Fruit fly (Drosophila melanogaster) whole organism, embryonic: ENCODE data around the gene CG32564.

Experiments
- Atf-2 ChIP-seq: fragments of 200-800 bp; sonication (Bioruptor generic); optimal IDR thresholded peaks from 2 replicates; lab custom pipeline; 2016; ENCODE audit warnings: missing biosample characterization, missing genetic modification characterization
- Bgb ChIP-seq: fragments of 200-800 bp; sonication (Bioruptor generic); IDR thresholded peaks from 2 replicates; pipeline ENCODE4 v1.3.6; 2022; ENCODE audit warnings: missing biosample characterization, missing genetic modification characterization; ENCODE audit not compliant: partially characterized antibody
- CG10209 ChIP-seq: fragments of 200-800 bp; sonication (Bioruptor generic); optimal IDR thresholded peaks from 3 replicates; lab custom pipeline; 2017; ENCODE audit warnings: missing biosample characterization, mild to moderate bottlenecking, missing genetic modification characterization, missing genetic modification reagents
- CG10462 ChIP-seq: fragments of 200-800 bp; sonication (Bioruptor generic); optimal IDR thresholded peaks from 2 replicates; lab custom pipeline; 2016; ENCODE audit warnings: missing biosample characterization, missing genetic modification characterization
- CG11504 ChIP-seq: fragments of 200-800 bp; sonication (Bioruptor generic); optimal IDR thresholded peaks from 3 replicates; lab custom pipeline; 2019; ENCODE audit warnings: missing biosample characterization, mild to moderate bottlenecking, missing genetic modification characterization, moderate library complexity
- CG11695 ChIP-seq: fragments of 200-800 bp; sonication (Bioruptor generic); IDR thresholded peaks from 3 replicates; pipeline ENCODE4 v1.3.6; 2022; ENCODE audit warnings: missing biosample characterization, missing genetic modification characterization
- CG13624 ChIP-seq: fragments of 200-800 bp; sonication (Bioruptor generic); optimal IDR thresholded peaks from 2 replicates; lab custom pipeline; 2016; ENCODE audit warnings: missing biosample characterization, missing genetic modification characterization
- CG14050 ChIP-seq: fragments of 200-800 bp; sonication (Bioruptor generic); IDR thresholded peaks from 3 replicates; pipeline ENCODE4 v1.3.6; 2022; ENCODE audit warnings: missing biosample characterization, missing genetic modification characterization
- CG15514 ChIP-seq: fragments of 200-800 bp; sonication (Bioruptor generic); optimal IDR thresholded peaks from 3 replicates; lab custom pipeline; 2017; ENCODE audit warnings: missing biosample characterization, missing genetic modification characterization, mild to moderate bottlenecking, moderate library complexity, missing genetic modification reagents
- CG17568 ChIP-seq: fragments of 200-800 bp; sonication (Bioruptor generic); optimal IDR thresholded peaks from 2 replicates; lab custom pipeline; 2018; ENCODE audit warnings: missing biosample characterization, mild to moderate bottlenecking, missing genetic modification characterization, moderate library complexity
- CG2678 ChIP-seq: fragments of 200-800 bp; sonication (Bioruptor generic); optimal IDR thresholded peaks from 3 replicates; lab custom pipeline; 2019; ENCODE audit warnings: missing biosample characterization, mild to moderate bottlenecking, missing genetic modification characterization, moderate library complexity
- CG2712 ChIP-seq: fragments of 200-800 bp; optimal IDR thresholded peaks from 3 replicates; lab custom pipeline; 2019; ENCODE audit warnings: missing biosample characterization, mild to moderate bottlenecking, missing genetic modification characterization, moderate library complexity
- CG30403 ChIP-seq: fragments of 200-800 bp; sonication (Bioruptor generic); optimal IDR thresholded peaks from 3 replicates; lab custom pipeline; 2016; ENCODE audit warnings: missing biosample characterization, missing genetic modification characterization
- CG32532 ChIP-seq: fragments of 200-800 bp; sonication (Bioruptor generic); IDR thresholded peaks from 2 replicates; pipeline ENCODE4 v1.3.6; 2022; ENCODE audit warnings: missing biosample characterization, missing genetic modification characterization
- CG32772 ChIP-seq: fragments of 200-800 bp; sonication (Bioruptor generic); IDR thresholded peaks from 2 replicates; pipeline ENCODE4 v1.3.6; 2022; ENCODE audit warnings: missing biosample characterization, missing genetic modification characterization
- CG3281 ChIP-seq: fragments of 200-800 bp; sonication (Bioruptor generic); optimal IDR thresholded peaks from 3 replicates; lab custom pipeline; 2017; ENCODE audit warnings: missing biosample characterization, mild to moderate bottlenecking, missing genetic modification characterization
- CG6683 ChIP-seq: fragments of 200-800 bp; sonication (Bioruptor generic); optimal IDR thresholded peaks from 2 replicates; lab custom pipeline; 2017; ENCODE audit warnings: missing biosample characterization, mild to moderate bottlenecking, missing genetic modification characterization, missing genetic modification reagents
- CG7357 ChIP-seq: fragments of 200-800 bp; sonication (Bioruptor generic); IDR thresholded peaks from 3 replicates; pipeline ENCODE4 v1.3.6; 2022; ENCODE audit warnings: missing biosample characterization, missing genetic modification characterization
- CG9932 ChIP-seq: fragments of 200-800 bp; sonication (Bioruptor generic); IDR thresholded peaks from 2 replicates; pipeline ENCODE4 v1.3.6; 2022; ENCODE audit warnings: missing biosample characterization, missing genetic modification characterization
- CkIIα-i1 ChIP-seq: fragments of 200-800 bp; sonication (Bioruptor generic); IDR thresholded peaks from 2 replicates; pipeline ENCODE4 v1.3.6; 2022; ENCODE audit warnings: missing biosample characterization, missing genetic modification characterization
- D19B ChIP-seq: fragments of 200-800 bp; sonication (Bioruptor generic); optimal IDR thresholded peaks from 2 replicates; lab custom pipeline; 2017; ENCODE audit warnings: missing biosample characterization, mild to moderate bottlenecking, missing genetic modification characterization
- Ets65A ChIP-seq: fragments of 200-800 bp; sonication (Bioruptor generic); peaks from one replicate; lab custom pipeline; 2016; ENCODE audit warnings: missing biosample characterization, missing genetic modification characterization
- HLH3B ChIP-seq: fragments of 200-800 bp; sonication (Bioruptor generic); IDR thresholded peaks from 2 replicates; pipeline ENCODE4 v1.3.6; 2022; ENCODE audit warnings: missing biosample characterization, missing genetic modification characterization
- Med ChIP-seq: fragments of 200-800 bp; sonication (Bioruptor generic); peaks from one replicate; lab custom pipeline; 2016; ENCODE audit warnings: missing biosample characterization, missing genetic modification characterization, mild to moderate bottlenecking, inconsistent platforms, moderate library complexity
- Meics ChIP-seq: fragments of 200-800 bp; sonication (Bioruptor generic); optimal IDR thresholded peaks from 2 replicates; lab custom pipeline; 2017; ENCODE audit warnings: missing biosample characterization, mild to moderate bottlenecking, missing genetic modification characterization
- NC2β ChIP-seq: fragments of 200-800 bp; sonication (Bioruptor generic); optimal IDR thresholded peaks from 2 replicates; lab custom pipeline; 2016; ENCODE audit warnings: missing biosample characterization, missing genetic modification characterization
- Optix ChIP-seq: fragments of 200-800 bp; sonication (Bioruptor generic); IDR thresholded peaks from 3 replicates; pipeline ENCODE4 v1.3.6; 2022; ENCODE audit warnings: missing biosample characterization, missing genetic modification characterization
- Rfx ChIP-seq: fragments of 200-800 bp; sonication (Bioruptor generic); IDR thresholded peaks from 2 replicates; pipeline ENCODE4 v1.3.6; 2022; ENCODE audit warnings: missing biosample characterization, missing genetic modification characterization
- Usf ChIP-seq: fragments of 200-800 bp; sonication (Bioruptor generic); optimal IDR thresholded peaks from 2 replicates; lab custom pipeline; 2017; ENCODE audit warnings: missing genotype, missing biosample characterization, missing genetic modification characterization
- al ChIP-seq: fragments of 200-800 bp; sonication (Bioruptor generic); IDR thresholded peaks from 2 replicates; pipeline ENCODE4 v1.3.6; 2022; ENCODE audit warnings: missing biosample characterization, missing genetic modification characterization
- bcd ChIP-seq: fragments of 200-800 bp; sonication (Bioruptor generic); optimal IDR thresholded peaks from 2 replicates; lab custom pipeline; 2017; ENCODE audit warnings: missing biosample characterization, mild to moderate bottlenecking, missing genetic modification characterization
- bsh ChIP-seq, 2 experiments: fragments of 200-800 bp; sonication (Bioruptor generic); optimal IDR thresholded peaks; 2 replicates each; lab custom pipeline; 2017 to 2018; ENCODE audit warnings: mild to moderate bottlenecking in 2 of 2, missing biosample characterization in 2 of 2, missing genetic modification characterization in 2 of 2, moderate library complexity in 1 of 2
- cas ChIP-seq: fragments of 200-800 bp; sonication (Bioruptor generic); IDR thresholded peaks from 2 replicates; pipeline ENCODE4 v1.3.6; 2022; ENCODE audit warnings: missing biosample characterization, missing genetic modification characterization
- chm ChIP-seq: fragments of 200-800 bp; sonication (Bioruptor generic); IDR thresholded peaks from 2 replicates; pipeline ENCODE4 v1.3.6; 2022; ENCODE audit warnings: missing biosample characterization, missing genetic modification characterization
- crol ChIP-seq: fragments of 200-800 bp; sonication (Bioruptor generic); IDR thresholded peaks from 2 replicates; pipeline ENCODE4 v1.3.6; 2022; ENCODE audit warnings: missing biosample characterization, missing genetic modification characterization
- cwo ChIP-seq: fragments of 200-800 bp; sonication (Bioruptor generic); optimal IDR thresholded peaks from 3 replicates; lab custom pipeline; 2017; ENCODE audit warnings: missing biosample characterization, missing genetic modification characterization, mild to moderate bottlenecking, moderate library complexity, missing genetic modification reagents
- da ChIP-seq: fragments of 200-800 bp; sonication (Bioruptor generic); optimal IDR thresholded peaks from 2 replicates; lab custom pipeline; 2016; ENCODE audit warnings: missing biosample characterization, missing genetic modification characterization
- danr ChIP-seq: fragments of 200-800 bp; sonication (Bioruptor generic); IDR thresholded peaks from 2 replicates; pipeline ENCODE4 v1.3.6; 2022; ENCODE audit warnings: missing biosample characterization, missing genetic modification characterization
- dmrt99B ChIP-seq: fragments of 200-800 bp; sonication (Bioruptor generic); optimal IDR thresholded peaks from 2 replicates; lab custom pipeline; 2018; ENCODE audit warnings: missing biosample characterization, mild to moderate bottlenecking, missing genetic modification characterization, moderate library complexity
- dysf ChIP-seq: fragments of 200-800 bp; sonication (Bioruptor generic); IDR thresholded peaks from 3 replicates; pipeline ENCODE4 v1.3.6; 2022; ENCODE audit warnings: missing biosample characterization, missing genetic modification characterization
- lab ChIP-seq: fragments of 200-800 bp; sonication (Bioruptor generic); optimal IDR thresholded peaks from 3 replicates; lab custom pipeline; 2017; ENCODE audit warnings: missing biosample characterization, missing genetic modification characterization, mild to moderate bottlenecking, moderate library complexity, missing genetic modification reagents
- lilli ChIP-seq: fragments of 200-800 bp; sonication (Bioruptor generic); optimal IDR thresholded peaks from 3 replicates; lab custom pipeline; 2016; ENCODE audit warnings: missing biosample characterization, missing genetic modification characterization
- org-1 ChIP-seq: fragments of 200-800 bp; sonication (Bioruptor generic); optimal IDR thresholded peaks from 2 replicates; lab custom pipeline; 2017; ENCODE audit warnings: missing biosample characterization, missing genetic modification characterization
- peb ChIP-seq: fragments of 200-800 bp; sonication (Bioruptor generic); IDR thresholded peaks from 2 replicates; pipeline ENCODE4 v1.3.6; 2022; ENCODE audit warnings: missing biosample characterization, missing genetic modification characterization
- pzg ChIP-seq: fragments of 200-800 bp; sonication (Bioruptor generic); optimal IDR thresholded peaks from 3 replicates; lab custom pipeline; 2018; ENCODE audit warnings: missing biosample characterization, mild to moderate bottlenecking, missing genetic modification characterization, moderate library complexity
- ro ChIP-seq: fragments of 200-800 bp; sonication (Bioruptor generic); IDR thresholded peaks from 2 replicates; pipeline ENCODE4 v1.3.6; 2022; ENCODE audit warnings: missing biosample characterization, missing genetic modification characterization
- sc ChIP-seq, 3 experiments: fragments of >200 bp in 2 of 3; fragments of 200-800 bp in 1 of 3; sonication (Bioruptor generic) in 1 of 3; optimal IDR thresholded peaks; 2 replicates in 2 of 3; 3 replicates in 1 of 3; lab custom pipeline; 2017; ENCODE audit warnings: mild to moderate bottlenecking in 1 of 3, missing biosample characterization in 1 of 3, missing genetic modification characterization in 1 of 3, missing genetic modification reagents in 1 of 3
- sd ChIP-seq: fragments of 200-800 bp; sonication (Bioruptor generic); optimal IDR thresholded peaks from 3 replicates; lab custom pipeline; 2018; ENCODE audit warnings: missing biosample characterization, mild to moderate bottlenecking, missing genetic modification characterization, moderate library complexity
- sisA ChIP-seq: fragments of 200-800 bp; sonication (Bioruptor generic); IDR thresholded peaks from 2 replicates; pipeline ENCODE4 v1.3.6; 2022; ENCODE audit warnings: missing biosample characterization, missing genetic modification characterization
- stc ChIP-seq: fragments of 200-800 bp; sonication (Bioruptor generic); IDR thresholded peaks from 2 replicates; pipeline ENCODE4 v1.3.6; 2022; ENCODE audit warnings: missing biosample characterization, missing genetic modification characterization
- wek ChIP-seq: fragments of 200-800 bp; sonication (Bioruptor generic); optimal IDR thresholded peaks from 3 replicates; lab custom pipeline; 2018; ENCODE audit warnings: missing biosample characterization, mild to moderate bottlenecking, missing genetic modification characterization, moderate library complexity

CG32564 gene

dm6 chrX:17226681-17227019, 20.4 kb downstream of the CG32564 start, which contains the start of gene CG10598 (continued):
- no peak for TF ChIP-seq da (GFP tag; lab: Kevin White, UChicago)
- no peak for TF ChIP-seq danr
- TF ChIP-seq ro (GFP tag; lab: Robert Waterston, UW): no peak
- peak; percentile 12 for TF ChIP-seq CG3281 (GFP tag; lab: Kevin White, UChicago)
- peak; percentile 35 for TF ChIP-seq CG2678
- TF ChIP-seq CG17568 (GFP tag; lab: Kevin White, UChicago): no peak
- TF ChIP-seq sd: no peak
- TF ChIP-seq Ets65A (GFP tag; lab: Kevin White, UChicago): peak; percentile 85
- peak; percentile 10 for TF ChIP-seq Usf (GFP tag; lab: Kevin White, UChicago)
- peak; percentile 5 for TF ChIP-seq bcd
- peak; percentile 1 for TF ChIP-seq cwo
- no peak for TF ChIP-seq pzg
- TF ChIP-seq CG32772 (GFP tag; lab: Robert Waterston, UW): 0 out of 2 replicates have a peak, but pooled peaks have one; percentile 15
- no peak for TF ChIP-seq CG14050 (GFP tag; lab: Robert Waterston, UW)
- peak; percentile 25 for TF ChIP-seq Meics (GFP tag; lab: Kevin White, UChicago)
- TF ChIP-seq bsh (GFP tag; optimal IDR thresholded peaks at IDR 0.05; lab: Kevin White, UChicago): no peak
- TF ChIP-seq chm (GFP tag; lab: Robert Waterston, UW): no peak
- 0 out of 2 replicates have a peak, but pooled peaks have one; percentile 25 for TF ChIP-seq al
- TF ChIP-seq Rfx (GFP tag; lab: Robert Waterston, UW): peak; percentile 50
- no peak for TF ChIP-seq CG15514 (GFP tag; lab: Kevin White, UChicago)
- peak; percentile 39 for TF ChIP-seq CG30403 (GFP tag; lab: Kevin White, UChicago)
- no peak for TF ChIP-seq sc (optimal IDR thresholded peaks at IDR 0.05; lab: Kevin White, UChicago)
- TF ChIP-seq sc (GFP tag; optimal IDR thresholded peaks at IDR 0.05; lab: Kevin White, UChicago): no peak
- no peak for TF ChIP-seq wek
- no peak for TF ChIP-seq NC2β (GFP tag; lab: Kevin White, UChicago)
- no peak for TF ChIP-seq org-1 (GFP tag; lab: Kevin White, UChicago)
- TF ChIP-seq CG10462 (GFP tag; lab: Kevin White, UChicago): no peak
- TF ChIP-seq lilli (GFP tag; lab: Kevin White, UChicago): peak; percentile 9
- no peak for TF ChIP-seq stc
- TF ChIP-seq CG9932 (GFP tag; lab: Robert Waterston, UW): peak; percentile 43; the same call in 1 of the 2 replicates
- TF ChIP-seq Med (GFP tag; lab: Kevin White, UChicago): peak; percentile 77
- peak; percentile 45; the same call in 1 of the 2 replicates for TF ChIP-seq CG32532
- peak; percentile 2 for TF ChIP-seq lab (GFP tag; lab: Kevin White, UChicago)
- no peak for TF ChIP-seq sisA
- no peak for TF ChIP-seq CG2712 (tag; lab: Kevin White, UChicago)
- TF ChIP-seq dmrt99B: no peak
- TF ChIP-seq CG10209 (GFP tag; lab: Kevin White, UChicago): peak; percentile 3
- peak; percentile 1 for TF ChIP-seq D19B
- no peak for TF ChIP-seq crol (GFP tag; lab: Robert Waterston, UW)
- no peak for TF ChIP-seq peb (GFP tag; lab: Robert Waterston, UW)
- peak; percentile 54; the same call in 2 of the 3 replicates for TF ChIP-seq dysf (GFP tag; lab: Robert Waterston, UW)
- no peak for TF ChIP-seq CG6683 (GFP tag; lab: Kevin White, UChicago)
- TF ChIP-seq HLH3B: no peak
- TF ChIP-seq CG13624 (GFP tag; lab: Kevin White, UChicago): no peak
- 0 out of 3 replicates have a peak, but pooled peaks have one; percentile 31 for TF ChIP-seq CG11695 (GFP tag; lab: Robert Waterston, UW)
- peak; percentile 8 for TF ChIP-seq CG11504
- no peak for TF ChIP-seq cas (GFP tag; lab: Robert Waterston, UW)
- TF ChIP-seq Bgb (GFP tag; lab: Robert Waterston, UW): no peak
- TF ChIP-seq Optix (GFP tag; lab: Robert Waterston, UW): no peak
- TF ChIP-seq Atf-2 (GFP tag; lab: Kevin White, UChicago): no peak
- TF ChIP-seq CkIIα-i1 (GFP tag; lab: Robert Waterston, UW): no peak
- TF ChIP-seq CG7357 (GFP tag; lab: Robert Waterston, UW): no peak
